Worm (Caenorhabditis elegans) whole organism, midembryonic: ENCODE results near the gene fbxa-55.

Source experiments
- T22C8.4 ChIP-seq: fragments of 200-800 bp; sonication (Bioruptor generic); IDR thresholded peaks from 2 replicates; pipeline ENCODE4 v1.3.6; 2022; ENCODE audit warnings: missing genetic modification characterization, missing compliant biosample characterization
- cog-1 ChIP-seq: sonication (generic microtip); optimal IDR thresholded peaks from 2 replicates; lab custom pipeline; 2016; ENCODE audit warnings: missing genetic modification characterization, missing compliant biosample characterization
- flt-1 ChIP-seq: fragments of 200-800 bp; sonication (Bioruptor generic); IDR thresholded peaks from 2 replicates; pipeline ENCODE4 v1.3.6; 2022; ENCODE audit warnings: missing genetic modification characterization, missing compliant biosample characterization
- klf-2 ChIP-seq: fragments of 200-800 bp; sonication (Bioruptor generic); conservative IDR thresholded peaks from 2 replicates; pipeline ENCODE4 v1.3.6; 2022; ENCODE audit warnings: missing genetic modification reagents, missing genetic modification characterization, missing compliant biosample characterization
- med-1 ChIP-seq: sonication (generic microtip); optimal IDR thresholded peaks from 2 replicates; lab custom pipeline; 2017; ENCODE audit warnings: missing genetic modification characterization, mild to moderate bottlenecking, missing compliant biosample characterization, antibody characterized with exemption, missing genetic modification reagents; ENCODE audit not compliant: insufficient read depth
- ref-1 ChIP-seq: fragments of 200-800 bp; sonication (Bioruptor generic); conservative IDR thresholded peaks from 2 replicates; pipeline ENCODE4 v1.3.6; 2022; ENCODE audit warnings: missing genetic modification reagents, missing genetic modification characterization, missing compliant biosample characterization
- ztf-23 ChIP-seq: fragments of 200-800 bp; sonication (Bioruptor generic); IDR thresholded peaks from 2 replicates; pipeline ENCODE4 v1.3.6; 2022; ENCODE audit warnings: missing genetic modification reagents, missing genetic modification characterization, missing compliant biosample characterization

DNA sequence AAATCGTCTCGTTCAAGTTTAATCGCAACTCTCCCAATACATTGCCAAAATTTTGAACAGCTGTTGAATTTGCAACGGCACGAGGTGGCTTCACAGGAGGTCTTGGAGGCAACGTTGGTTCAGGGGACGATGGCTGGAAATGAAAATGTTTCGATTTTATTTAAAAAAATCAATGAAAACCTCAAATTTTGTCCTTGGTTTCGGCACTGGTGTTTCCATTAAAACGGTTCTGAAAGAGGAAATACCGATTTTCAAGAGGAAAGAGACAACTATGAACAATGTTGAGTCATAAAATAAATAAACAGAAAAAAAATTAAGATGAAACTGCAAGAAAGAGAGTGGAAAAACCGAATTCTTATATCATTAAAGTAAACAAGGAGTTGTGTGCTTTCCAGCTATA lies 28.6 kb downstream of the fbxa-55 start, which contains the start of gene F23H11.4:
- TF ChIP-seq ztf-23 (GFP tag; lab: Robert Waterston, UW) (no peak), ref-1 (GFP tag; lab: Robert Waterston, UW) (no peak), flt-1 (GFP tag; lab: Robert Waterston, UW) (no peak), klf-2 (GFP tag; lab: Robert Waterston, UW) (no peak), med-1 (GFP tag; lab: Kevin White, UChicago) (no peak), T22C8.4 (GFP tag; lab: Robert Waterston, UW) (no peak), cog-1 (tag; lab: Kevin White, UChicago) (no peak)
